Fruit fly (Drosophila melanogaster) whole organism: ENCODE measurements around the gene Muc68E.

Source experiments
- CG8478 ChIP-seq: fragments of >200 bp; optimal IDR thresholded peaks from 2 replicates; lab custom pipeline; 2018; ENCODE audit warnings: inconsistent platforms
- Dll ChIP-seq: fragments of >200 bp; optimal IDR thresholded peaks from 2 replicates; lab custom pipeline; 2017
- EcR ChIP-seq, 2 experiments: fragments of >200 bp; optimal IDR thresholded peaks; 2 replicates each; lab custom pipeline; 2017; ENCODE audit warnings: missing biosample characterization in 2 of 2, missing genetic modification characterization in 2 of 2, missing genetic modification reagents in 2 of 2
- pan ChIP-seq: fragments of >200 bp; optimal IDR thresholded peaks from 2 replicates; lab custom pipeline; 2017
- psq ChIP-seq: fragments of >200 bp; optimal IDR thresholded peaks from 2 replicates; lab custom pipeline; 2017
- usp ChIP-seq: fragments of >200 bp; optimal IDR thresholded peaks from 2 replicates; lab custom pipeline; 2017; ENCODE audit warnings: missing biosample characterization, missing genetic modification characterization, mixed read lengths

Gene Muc68E

DNA sequence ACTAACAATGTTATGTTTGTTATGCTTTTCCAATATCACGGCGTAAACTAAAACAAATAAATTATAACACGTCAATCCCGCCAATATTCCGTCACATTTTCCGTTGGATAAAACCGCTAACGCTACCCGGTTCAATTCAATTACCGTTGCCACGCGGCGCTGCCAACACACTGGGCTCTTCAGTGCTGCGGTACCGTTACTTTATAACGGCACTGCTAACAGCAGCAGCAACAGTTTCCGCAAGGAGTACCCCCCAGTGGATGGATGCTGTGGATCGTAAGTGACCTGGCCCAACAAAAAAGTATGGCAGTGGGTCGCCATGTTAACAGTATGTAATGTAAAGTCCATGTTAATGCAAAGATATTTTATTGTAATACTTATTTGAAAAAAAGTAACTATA, 34.1 kb downstream of the Muc68E start, which contains the start of gene CG44837:
CG44837 (minus strand) TSS at position 157 of the 400 bp plus-strand sequence.
- no peak for TF ChIP-seq usp
- TF ChIP-seq CG8478 (lab: Kevin White, UChicago): no peak
- TF ChIP-seq psq (lab: Kevin White, UChicago): no peak
- TF ChIP-seq Dll (lab: Kevin White, UChicago): no peak
- no peak for TF ChIP-seq EcR (GFP tag; optimal IDR thresholded peaks at IDR 0.05; lab: Kevin White, UChicago)
- TF ChIP-seq pan (lab: Kevin White, UChicago): no peak

DNA sequence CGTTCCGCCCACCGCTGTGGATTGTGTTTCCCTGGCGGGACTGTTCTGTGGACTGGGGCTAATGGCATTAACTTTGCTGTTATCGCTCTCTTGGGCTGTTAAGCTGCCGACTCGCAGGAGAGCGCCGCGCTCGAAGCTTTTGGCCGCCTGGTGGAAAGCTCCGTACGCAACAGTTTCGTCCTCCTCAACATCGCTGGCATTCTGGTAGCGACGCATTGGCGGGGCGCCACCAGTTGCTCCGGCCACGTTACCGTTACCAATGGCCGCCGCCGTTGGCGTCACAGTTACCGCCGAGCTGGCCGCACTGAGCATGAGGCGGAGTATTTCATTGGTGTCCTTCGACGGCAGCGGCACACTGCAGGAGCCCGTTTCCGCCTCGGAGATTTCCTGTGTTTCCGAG, 35.5 kb downstream of the Muc68E start:
- TF ChIP-seq psq (lab: Kevin White, UChicago) (no peak), EcR (GFP tag; optimal IDR thresholded peaks at IDR 0.05; lab: Kevin White, UChicago) (no peak), pan (lab: Kevin White, UChicago) (no peak), CG8478 (lab: Kevin White, UChicago) (no peak), Dll (lab: Kevin White, UChicago) (no peak), usp (no peak)

DNA sequence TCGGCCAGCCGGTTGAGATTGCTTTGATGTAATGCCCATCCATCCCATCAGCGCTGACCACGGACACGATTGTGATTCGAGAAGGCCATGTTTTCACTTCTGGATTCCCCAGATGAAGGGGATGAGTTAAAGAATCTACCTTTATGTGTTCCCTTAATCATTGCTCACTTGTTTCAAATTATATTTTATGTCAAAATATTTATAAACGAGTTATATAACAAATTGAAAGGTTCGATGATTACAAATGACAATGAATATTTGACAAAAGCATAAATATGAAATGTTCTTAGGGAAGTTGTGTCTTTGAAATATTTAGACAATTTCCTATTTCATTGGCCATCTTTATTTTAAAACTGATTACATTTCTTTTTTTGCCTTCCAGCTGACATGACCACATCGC, 41.2 kb downstream of the Muc68E start:
- no peak for TF ChIP-seq CG8478 (lab: Kevin White, UChicago)
- TF ChIP-seq Dll (lab: Kevin White, UChicago): no peak
- no peak for TF ChIP-seq psq (lab: Kevin White, UChicago)
- no peak for TF ChIP-seq pan (lab: Kevin White, UChicago)
- TF ChIP-seq usp: no peak
- no peak for TF ChIP-seq EcR (GFP tag; optimal IDR thresholded peaks at IDR 0.05; lab: Kevin White, UChicago)

DNA sequence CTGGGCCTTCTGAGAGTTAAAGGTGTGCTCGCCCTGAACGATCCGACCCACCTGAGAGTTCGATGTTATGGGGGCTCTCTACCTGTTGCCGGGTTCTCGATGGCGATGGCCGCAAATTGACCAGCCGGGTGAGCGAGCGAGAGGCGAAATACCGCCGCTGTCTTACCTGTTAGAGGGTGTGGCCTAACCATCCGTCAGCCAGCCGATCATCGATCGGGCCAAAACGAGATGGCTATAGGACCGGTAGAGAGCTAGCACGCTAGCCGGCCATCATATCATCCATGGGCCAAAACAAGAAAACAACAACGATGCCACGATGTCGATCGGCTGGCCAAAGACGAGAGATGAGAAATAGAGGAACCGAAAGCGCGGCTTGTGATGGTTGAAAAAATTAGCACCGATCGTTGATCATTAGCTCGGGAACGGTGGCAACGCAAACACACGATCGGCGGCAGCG, 45.5 kb downstream of the Muc68E start, which contains the start of gene byn:
byn (plus strand) TSS at position 407 of the 457 bp plus-strand sequence.
- TF ChIP-seq CG8478 (lab: Kevin White, UChicago) (no peak), Dll (lab: Kevin White, UChicago) (peak; percentile 35)

DNA sequence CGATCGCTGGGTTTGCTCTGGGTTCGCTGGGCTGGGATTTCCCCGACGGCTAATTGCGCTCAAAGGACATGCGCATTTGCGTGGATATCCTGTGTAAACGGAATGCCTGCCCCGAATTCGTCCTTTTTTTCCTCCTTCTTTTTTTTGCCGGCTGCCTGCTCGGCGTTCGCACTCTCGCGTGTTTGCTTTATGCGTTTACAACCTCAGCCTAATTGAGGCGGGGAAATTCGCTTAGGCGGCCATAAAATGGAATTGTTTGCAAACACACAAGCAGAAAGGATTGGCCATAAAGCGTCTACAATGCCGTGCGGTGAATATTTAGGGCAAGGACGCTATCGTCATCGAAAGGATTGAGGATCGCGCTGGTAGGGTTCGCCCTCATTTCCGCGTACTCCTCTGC, 47.4 kb downstream of the Muc68E start:
- TF ChIP-seq CG8478 (lab: Kevin White, UChicago) (no peak), Dll (lab: Kevin White, UChicago) (no peak), psq (lab: Kevin White, UChicago) (no peak), usp (no peak), pan (lab: Kevin White, UChicago) (no peak), EcR (GFP tag; optimal IDR thresholded peaks at IDR 0.05; lab: Kevin White, UChicago) (no peak)

DNA sequence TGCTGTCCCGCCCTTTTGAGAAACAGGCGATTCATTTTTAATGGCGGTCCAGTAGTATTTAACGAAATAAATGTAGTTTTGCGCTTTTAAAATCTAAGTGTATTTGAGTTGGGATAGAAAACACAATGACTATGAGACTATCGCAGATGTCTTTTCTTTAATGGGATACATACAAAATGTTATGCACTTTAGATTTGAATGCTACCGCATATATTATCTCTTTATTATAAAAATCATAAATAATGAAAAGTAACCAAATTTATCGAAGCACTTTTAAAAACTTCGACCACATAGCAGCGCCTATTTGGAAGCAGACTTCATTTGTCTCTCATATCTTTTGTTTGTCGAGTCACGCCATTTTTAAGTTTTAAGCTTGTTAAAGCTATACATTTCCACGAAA, 48.1 kb downstream of the Muc68E start, which contains the start of gene SdhAL:
SdhAL (minus strand) TSS at position 101 of the 400 bp plus-strand sequence.
- TF ChIP-seq EcR (GFP tag; optimal IDR thresholded peaks at IDR 0.05; lab: Kevin White, UChicago) (no peak), usp (no peak), Dll (lab: Kevin White, UChicago) (no peak), CG8478 (lab: Kevin White, UChicago) (no peak), pan (lab: Kevin White, UChicago) (no peak), psq (lab: Kevin White, UChicago) (no peak)

DNA sequence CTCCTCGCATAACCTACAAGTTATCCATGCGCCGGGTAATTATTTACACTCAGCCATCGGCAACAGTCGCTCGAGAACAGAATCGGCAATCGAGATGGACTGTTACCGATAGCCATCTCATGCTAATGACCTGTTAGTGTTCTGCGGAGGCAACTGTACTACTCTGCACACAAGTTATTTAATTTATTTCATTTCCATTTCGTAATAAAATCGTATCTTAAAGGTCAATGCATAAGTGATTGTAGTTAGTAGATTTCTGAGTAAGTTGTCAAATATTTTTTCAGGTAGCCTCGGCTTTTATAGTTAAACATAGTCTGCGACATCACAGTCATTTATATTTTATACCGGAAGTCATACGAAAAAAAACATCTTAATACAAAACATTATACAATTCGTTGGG, 51.6 kb downstream of the Muc68E start, which contains the start of gene CG11588:
CG11588 (plus strand) TSS at position 301 of the 400 bp plus-strand sequence.
- TF ChIP-seq Dll (lab: Kevin White, UChicago): no peak
- no peak for TF ChIP-seq usp
- TF ChIP-seq psq (lab: Kevin White, UChicago): no peak
- TF ChIP-seq pan (lab: Kevin White, UChicago): no peak
- no peak for TF ChIP-seq EcR (GFP tag; optimal IDR thresholded peaks at IDR 0.05; lab: Kevin White, UChicago)
- TF ChIP-seq CG8478 (lab: Kevin White, UChicago): no peak

DNA sequence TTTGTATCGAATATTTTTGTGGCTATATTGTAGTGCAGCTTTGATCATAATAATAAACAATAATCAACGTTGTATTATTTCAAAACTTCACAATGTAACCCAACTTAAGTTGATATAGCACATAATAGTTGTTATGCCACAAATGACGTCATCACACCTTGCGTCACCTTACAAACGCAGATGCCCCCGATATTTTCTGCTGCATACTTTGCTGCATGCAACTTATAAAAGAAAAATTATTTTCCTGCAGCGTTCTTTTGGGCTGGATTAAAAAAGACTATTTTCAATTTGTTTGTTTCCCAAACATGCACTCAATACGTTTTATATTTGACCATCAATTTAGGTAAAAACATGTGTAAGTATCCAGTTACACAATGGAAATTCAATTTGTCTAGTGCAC, 54.6 kb downstream of the Muc68E start:
- no peak for TF ChIP-seq psq (lab: Kevin White, UChicago)
- no peak for TF ChIP-seq usp
- no peak for TF ChIP-seq Dll (lab: Kevin White, UChicago)
- no peak for TF ChIP-seq CG8478 (lab: Kevin White, UChicago)
- TF ChIP-seq pan (lab: Kevin White, UChicago): no peak
- no peak for TF ChIP-seq EcR (GFP tag; optimal IDR thresholded peaks at IDR 0.05; lab: Kevin White, UChicago)
